Fruit fly (Drosophila melanogaster) whole organism, embryonic: Measurements from ENCODE around the gene dec.

ENCODE experiments used
- Aef1 ChIP-seq: fragments of 200-800 bp; sonication (Bioruptor generic); IDR thresholded peaks from 3 replicates; pipeline ENCODE4 v1.3.6; 2022; ENCODE audit warnings: missing biosample characterization, missing genetic modification characterization
- CG10267 ChIP-seq: fragments of 200-800 bp; sonication (Bioruptor generic); optimal IDR thresholded peaks from 2 replicates; lab custom pipeline; 2018; ENCODE audit warnings: missing biosample characterization, mild to moderate bottlenecking, missing genetic modification characterization, moderate library complexity
- CG10959 ChIP-seq: fragments of 200-800 bp; sonication (Bioruptor generic); IDR thresholded peaks from 2 replicates; pipeline ENCODE4 v1.3.6; 2022; ENCODE audit warnings: missing biosample characterization, missing genetic modification characterization
- CG11247 ChIP-seq: fragments of 200-800 bp; sonication (Bioruptor generic); IDR thresholded peaks from 2 replicates; pipeline ENCODE4 v1.3.6; 2022; ENCODE audit warnings: missing biosample characterization, missing genetic modification characterization
- CG15479 ChIP-seq: fragments of 200-800 bp; sonication (Bioruptor generic); optimal IDR thresholded peaks from 3 replicates; lab custom pipeline; 2019; ENCODE audit warnings: missing biosample characterization, mild to moderate bottlenecking, missing genetic modification characterization, moderate library complexity
- CG1602 ChIP-seq: fragments of 200-800 bp; sonication (Bioruptor generic); optimal IDR thresholded peaks from 3 replicates; lab custom pipeline; 2016; ENCODE audit warnings: missing biosample characterization, missing genetic modification characterization
- CG17186 ChIP-seq: fragments of 200-800 bp; sonication (Bioruptor generic); optimal IDR thresholded peaks from 3 replicates; lab custom pipeline; 2017; ENCODE audit warnings: missing biosample characterization, missing genetic modification reagents, missing genetic modification characterization
- CG1832 ChIP-seq: fragments of 200-800 bp; sonication (Bioruptor generic); optimal IDR thresholded peaks from 2 replicates; lab custom pipeline; 2017; ENCODE audit warnings: missing biosample characterization, mild to moderate bottlenecking, missing genetic modification characterization, inconsistent platforms
- CG2199 ChIP-seq: fragments of 200-800 bp; sonication (Bioruptor generic); IDR thresholded peaks from 3 replicates; pipeline ENCODE4 v1.3.6; 2022; ENCODE audit warnings: missing biosample characterization, missing genetic modification characterization
- CG2875 ChIP-seq: fragments of 200-800 bp; sonication (Bioruptor generic); optimal IDR thresholded peaks from 2 replicates; lab custom pipeline; 2017; ENCODE audit warnings: missing biosample characterization, mild to moderate bottlenecking, missing genetic modification characterization, missing genetic modification reagents
- CG2889 ChIP-seq: fragments of 200-800 bp; sonication (Bioruptor generic); IDR thresholded peaks from 3 replicates; pipeline ENCODE4 v1.3.6; 2022; ENCODE audit warnings: missing biosample characterization, missing genetic modification characterization
- CG31224 ChIP-seq: fragments of 200-800 bp; sonication (Bioruptor generic); IDR thresholded peaks from 2 replicates; pipeline ENCODE4 v1.3.6; 2022; ENCODE audit warnings: missing biosample characterization, missing genetic modification characterization
- CG32772 ChIP-seq: fragments of 200-800 bp; sonication (Bioruptor generic); IDR thresholded peaks from 2 replicates; pipeline ENCODE4 v1.3.6; 2022; ENCODE audit warnings: missing biosample characterization, missing genetic modification characterization
- CG6689 ChIP-seq: fragments of 200-800 bp; sonication (Bioruptor generic); IDR thresholded peaks from 2 replicates; pipeline ENCODE4 v1.3.6; 2022; ENCODE audit warnings: missing biosample characterization, missing genetic modification characterization
- CG9727 ChIP-seq: fragments of 200-800 bp; sonication (Bioruptor generic); optimal IDR thresholded peaks from 3 replicates; lab custom pipeline; 2017; ENCODE audit warnings: missing biosample characterization, mild to moderate bottlenecking, missing genetic modification characterization
- CG9876 ChIP-seq: fragments of 200-800 bp; sonication (Bioruptor generic); optimal IDR thresholded peaks from 2 replicates; lab custom pipeline; 2016; ENCODE audit warnings: missing biosample characterization, missing genetic modification characterization
- Chrac-16 ChIP-seq: fragments of 200-800 bp; sonication (Bioruptor generic); optimal IDR thresholded peaks from 3 replicates; lab custom pipeline; 2016; ENCODE audit warnings: missing biosample characterization, missing genetic modification characterization
- GATAe ChIP-seq: fragments of 200-800 bp; sonication (Bioruptor generic); conservative IDR thresholded peaks from 2 replicates; pipeline ENCODE4 v1.3.6; 2022; ENCODE audit warnings: missing biosample characterization, missing genetic modification characterization
- Gug ChIP-seq: fragments of 200-800 bp; sonication (Bioruptor generic); IDR thresholded peaks from 4 replicates; pipeline ENCODE4 v1.3.6; 2022; ENCODE audit warnings: missing biosample characterization, missing genetic modification characterization
- HLH54F ChIP-seq: fragments of 200-800 bp; sonication (Bioruptor generic); optimal IDR thresholded peaks from 3 replicates; lab custom pipeline; 2016; ENCODE audit warnings: missing biosample characterization, missing genetic modification characterization
- HLHmδ ChIP-seq: fragments of 200-800 bp; sonication (Bioruptor generic); optimal IDR thresholded peaks from 2 replicates; lab custom pipeline; 2018; ENCODE audit warnings: missing biosample characterization, mild to moderate bottlenecking, missing genetic modification characterization, moderate library complexity
- Nf-YC ChIP-seq: fragments of 200-800 bp; optimal IDR thresholded peaks from 3 replicates; lab custom pipeline; 2019; ENCODE audit warnings: missing biosample characterization, mild to moderate bottlenecking, missing genetic modification characterization, moderate library complexity
- Opbp ChIP-seq: fragments of 200-800 bp; sonication (Bioruptor generic); IDR thresholded peaks from 3 replicates; pipeline ENCODE4 v1.3.6; 2022; ENCODE audit warnings: missing biosample characterization, missing genetic modification characterization; ENCODE audit not compliant: partially characterized antibody
- Optix ChIP-seq: fragments of 200-800 bp; sonication (Bioruptor generic); IDR thresholded peaks from 3 replicates; pipeline ENCODE4 v1.3.6; 2022; ENCODE audit warnings: missing biosample characterization, missing genetic modification characterization
- PHDP ChIP-seq: fragments of 200-800 bp; sonication (Bioruptor generic); optimal IDR thresholded peaks from 3 replicates; lab custom pipeline; 2018; ENCODE audit warnings: missing biosample characterization, mild to moderate bottlenecking, missing genetic modification characterization, moderate library complexity
- Sox102F ChIP-seq: fragments of 200-800 bp; sonication (Bioruptor generic); optimal IDR thresholded peaks from 2 replicates; lab custom pipeline; 2018; ENCODE audit warnings: missing biosample characterization, mild to moderate bottlenecking, missing genetic modification characterization, moderate library complexity
- Trl ChIP-seq, 3 experiments: fragments of >200 bp in 2 of 3; fragments of 200-800 bp in 1 of 3; sonication (Bioruptor generic) in 1 of 3; optimal IDR thresholded peaks; 2 replicates in 1 of 3; 3 replicates in 2 of 3; lab custom pipeline; 2016 to 2017; ENCODE audit warnings: missing biosample characterization in 1 of 3, missing genetic modification characterization in 1 of 3
- Xbp1 ChIP-seq: fragments of 200-800 bp; sonication (Bioruptor generic); optimal IDR thresholded peaks from 3 replicates; lab custom pipeline; 2016; ENCODE audit warnings: missing biosample characterization, mild to moderate bottlenecking, missing genetic modification characterization
- bowl ChIP-seq: fragments of 200-800 bp; sonication (Bioruptor generic); IDR thresholded peaks from 2 replicates; pipeline ENCODE4 v1.3.6; 2022; ENCODE audit warnings: missing biosample characterization, missing genetic modification characterization
- chm ChIP-seq: fragments of 200-800 bp; sonication (Bioruptor generic); IDR thresholded peaks from 2 replicates; pipeline ENCODE4 v1.3.6; 2022; ENCODE audit warnings: missing biosample characterization, missing genetic modification characterization
- corto ChIP-seq: fragments of 200-800 bp; sonication (Bioruptor generic); optimal IDR thresholded peaks from 2 replicates; lab custom pipeline; 2016; ENCODE audit warnings: missing biosample characterization, mild to moderate bottlenecking, missing genetic modification characterization, moderate library complexity
- crol ChIP-seq: fragments of 200-800 bp; sonication (Bioruptor generic); IDR thresholded peaks from 2 replicates; pipeline ENCODE4 v1.3.6; 2022; ENCODE audit warnings: missing biosample characterization, missing genetic modification characterization
- dan ChIP-seq: fragments of 200-800 bp; sonication (Bioruptor generic); IDR thresholded peaks from 2 replicates; pipeline ENCODE4 v1.3.6; 2022; ENCODE audit warnings: missing biosample characterization, missing genetic modification characterization
- dimm ChIP-seq: fragments of 200-800 bp; sonication (Bioruptor generic); IDR thresholded peaks from 2 replicates; pipeline ENCODE4 v1.3.6; 2022; ENCODE audit warnings: missing biosample characterization, missing genetic modification characterization
- grn ChIP-seq: fragments of 200-800 bp; sonication (Bioruptor generic); optimal IDR thresholded peaks from 3 replicates; lab custom pipeline; 2017; ENCODE audit warnings: missing biosample characterization, missing genetic modification characterization
- hth ChIP-seq: fragments of >200 bp; optimal IDR thresholded peaks from 2 replicates; lab custom pipeline; 2017; ENCODE audit warnings: inconsistent platforms
- jumu ChIP-seq: fragments of 200-800 bp; sonication (Bioruptor generic); optimal IDR thresholded peaks from 3 replicates; lab custom pipeline; 2016; ENCODE audit warnings: missing biosample characterization, missing genetic modification characterization
- ken ChIP-seq: fragments of 200-800 bp; sonication (Bioruptor generic); IDR thresholded peaks from 3 replicates; pipeline ENCODE4 v1.3.6; 2022; ENCODE audit warnings: missing biosample characterization, missing genetic modification characterization
- kni ChIP-seq: fragments of 200-800 bp; sonication (Bioruptor generic); optimal IDR thresholded peaks from 3 replicates; lab custom pipeline; 2017; ENCODE audit warnings: mild to moderate bottlenecking, missing biosample characterization, missing genetic modification reagents, missing genetic modification characterization
- nerfin-2 ChIP-seq: fragments of 200-800 bp; sonication (Bioruptor generic); IDR thresholded peaks from 2 replicates; pipeline ENCODE4 v1.3.6; 2022; ENCODE audit warnings: missing biosample characterization, missing genetic modification characterization; ENCODE audit not compliant: partially characterized antibody
- pan ChIP-seq, 4 experiments: fragments of >200 bp in 3 of 4; fragments of 200-800 bp in 1 of 4; sonication (Bioruptor generic) in 1 of 4; optimal IDR thresholded peaks in 3 of 4; IDR thresholded peaks in 1 of 4; 2 replicates each; pipeline versions ENCODE4 v1.3.6 to Lab custom; 2017 to 2022; ENCODE audit warnings: missing biosample characterization in 2 of 4, missing genetic modification characterization in 2 of 4, mixed read lengths in 1 of 4
- phol ChIP-seq: fragments of 200-800 bp; sonication (Bioruptor generic); optimal IDR thresholded peaks from 3 replicates; lab custom pipeline; 2018; ENCODE audit warnings: missing biosample characterization, mild to moderate bottlenecking, missing genetic modification characterization, moderate library complexity
- pzg ChIP-seq: fragments of 200-800 bp; sonication (Bioruptor generic); optimal IDR thresholded peaks from 3 replicates; lab custom pipeline; 2018; ENCODE audit warnings: missing biosample characterization, mild to moderate bottlenecking, missing genetic modification characterization, moderate library complexity
- rib ChIP-seq: fragments of 200-800 bp; sonication (Bioruptor generic); IDR thresholded peaks from 2 replicates; pipeline ENCODE4 v1.3.6; 2022; ENCODE audit warnings: missing biosample characterization, missing genetic modification characterization
- sens-2 ChIP-seq: fragments of 200-800 bp; sonication (Bioruptor generic); IDR thresholded peaks from 2 replicates; pipeline ENCODE4 v1.3.6; 2022; ENCODE audit warnings: missing biosample characterization, missing genetic modification characterization
- sug ChIP-seq: fragments of 200-800 bp; optimal IDR thresholded peaks from 2 replicates; lab custom pipeline; 2019; ENCODE audit warnings: missing biosample characterization, mild to moderate bottlenecking, missing genetic modification characterization, moderate library complexity
- unc-4 ChIP-seq: fragments of 200-800 bp; sonication (Bioruptor generic); IDR thresholded peaks from 2 replicates; pipeline ENCODE4 v1.3.6; 2022; ENCODE audit warnings: missing biosample characterization, missing genetic modification characterization; ENCODE audit not compliant: partially characterized antibody
- zfh1 ChIP-seq: fragments of 200-800 bp; sonication (Bioruptor generic); IDR thresholded peaks from 3 replicates; pipeline ENCODE4 v1.3.6; 2022; ENCODE audit warnings: missing biosample characterization, missing genetic modification characterization

dec gene

DNA sequence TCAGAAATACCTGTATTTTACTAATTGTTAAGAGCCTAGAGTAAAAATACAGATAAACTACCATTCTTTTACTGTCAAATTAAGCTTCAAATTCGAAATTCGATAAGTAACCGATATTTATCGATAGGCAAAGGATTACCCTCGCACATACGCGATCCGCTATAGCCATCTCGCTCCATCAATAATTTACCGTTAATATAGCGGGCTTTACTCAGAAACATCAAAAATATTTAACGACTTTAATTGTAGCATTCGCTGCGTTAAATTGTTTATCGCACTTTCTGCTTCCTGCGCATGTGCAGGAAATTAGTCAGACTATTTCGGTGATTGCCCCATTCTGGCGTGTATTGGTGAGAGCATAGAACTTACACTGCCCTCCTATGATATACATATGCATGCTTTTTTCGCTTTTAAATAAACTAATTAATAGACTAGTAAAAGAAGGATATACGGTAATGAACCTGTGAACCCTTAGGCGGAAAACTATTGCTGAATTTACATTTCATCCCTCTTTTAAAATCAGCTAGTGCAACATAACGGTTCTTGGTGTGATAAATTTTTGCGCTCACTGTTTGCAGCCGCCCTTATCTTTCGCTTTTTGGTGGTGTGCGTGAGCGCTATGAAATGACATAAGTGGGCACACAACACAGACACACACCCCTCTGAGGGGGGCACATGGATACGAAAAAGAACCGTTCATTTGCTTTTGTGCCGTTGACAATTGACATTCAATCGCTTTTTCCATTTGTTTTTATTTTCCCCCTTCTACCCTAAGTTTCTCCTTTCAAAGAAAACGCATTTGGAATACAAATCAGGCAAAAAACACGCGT, 35.4 kb upstream of the dec start, which contains the start of the genes dpr14 and spidey (continued):
- TF ChIP-seq phol (peak; percentile 86), pzg (peak; percentile 29), Gug (GFP tag; lab: Robert Waterston, UW) (peak; percentile 88), HLHmδ (GFP tag; lab: Kevin White, UChicago) (no peak), crol (GFP tag; lab: Robert Waterston, UW) (peak; percentile 89), zfh1 (GFP tag; lab: Robert Waterston, UW) (peak; percentile 87), CG1832 (no peak), CG15479 (GFP tag; lab: Kevin White, UChicago) (peak; percentile 9), jumu (GFP tag; lab: Kevin White, UChicago) (peak; percentile 81), GATAe (peak; percentile 93), nerfin-2 (GFP tag; lab: Robert Waterston, UW) (0 out of 2 replicates have a peak, but pooled peaks have one; percentile 23), Opbp (0 out of 3 replicates have a peak, but pooled peaks have one; percentile 7), chm (GFP tag; lab: Robert Waterston, UW) (peak; percentile 75), dan (GFP tag; lab: Robert Waterston, UW) (peak; percentile 41; the same call in 1 of the 2 replicates), ken (GFP tag; lab: Robert Waterston, UW) (peak; percentile 87), corto (GFP tag; lab: Kevin White, UChicago) (no peak), CG6689 (GFP tag; lab: Robert Waterston, UW) (peak; percentile 86), CG17186 (GFP tag; lab: Kevin White, UChicago) (no peak), CG2889 (GFP tag; lab: Robert Waterston, UW) (peak; percentile 85), Aef1 (peak; percentile 90), sens-2 (GFP tag; lab: Robert Waterston, UW) (peak; percentile 46; the same call in 1 of the 2 replicates), dimm (GFP tag; lab: Robert Waterston, UW) (peak; percentile 70; the same call in 1 of the 2 replicates), grn (GFP tag; lab: Kevin White, UChicago) (peak; percentile 36), Trl (optimal IDR thresholded peaks at IDR 0.05; lab: Kevin White, UChicago) (peak in 1 of 2 experiments; percentile 19), Trl (GFP tag; optimal IDR thresholded peaks at IDR 0.05; lab: Kevin White, UChicago) (peak; percentile 87), Nf-YC (tag; lab: Kevin White, UChicago) (peak; percentile 86), hth (lab: Kevin White, UChicago) (no peak), CG9727 (GFP tag; lab: Kevin White, UChicago) (peak; percentile 88), pan (optimal IDR thresholded peaks at IDR 0.05; lab: Kevin White, UChicago) (no peak), pan (GFP tag; optimal IDR thresholded peaks at IDR 0.05 in 1 of 2, IDR thresholded peaks at IDR 0.05 in 1 of 2) (peak in 1 of 2 experiments; percentile 90), bowl (GFP tag; lab: Robert Waterston, UW) (peak; percentile 77), CG2199 (GFP tag; lab: Robert Waterston, UW) (peak; percentile 62; the same call in 1 of the 3 replicates), CG32772 (GFP tag; lab: Robert Waterston, UW) (peak; percentile 91), CG9876 (GFP tag; lab: Kevin White, UChicago) (peak; percentile 73), sug (tag; lab: Kevin White, UChicago) (peak; percentile 95), Sox102F (GFP tag; lab: Kevin White, UChicago) (peak; percentile 91), CG2875 (GFP tag; lab: Kevin White, UChicago) (peak; percentile 86), Optix (peak; percentile 89), kni (GFP tag; lab: Kevin White, UChicago) (peak; percentile 86), Chrac-16 (GFP tag; lab: Kevin White, UChicago) (peak; percentile 81), Xbp1 (peak; percentile 90), HLH54F (GFP tag; lab: Kevin White, UChicago) (peak; percentile 92), CG10267 (tag; lab: Kevin White, UChicago) (peak; percentile 81), CG11247 (GFP tag; lab: Robert Waterston, UW) (peak; percentile 86), CG1602 (GFP tag; lab: Kevin White, UChicago) (peak; percentile 81), CG10959 (peak; percentile 64), CG31224 (GFP tag; lab: Robert Waterston, UW) (peak; percentile 80), unc-4 (GFP tag; lab: Robert Waterston, UW) (peak; percentile 42), rib (GFP tag; lab: Robert Waterston, UW) (peak; percentile 75), PHDP (tag; lab: Kevin White, UChicago) (peak; percentile 93)
